Fruit fly (Drosophila melanogaster) whole organism, embryonic: ENCODE data around the gene CG14883.
A peak's percentile ranks its signal among the peaks of the same experiment; 100 is the strongest.

ENCODE experiments used
- Atf6 ChIP-seq: fragments of 200-800 bp; sonication (Bioruptor generic); IDR thresholded peaks from 2 replicates; pipeline ENCODE4 v1.3.6; 2022; ENCODE audit warnings: missing biosample characterization, missing genetic modification characterization
- CG10431 ChIP-seq: fragments of 200-800 bp; sonication (Bioruptor generic); optimal IDR thresholded peaks from 3 replicates; lab custom pipeline; 2018; ENCODE audit warnings: missing biosample characterization, mild to moderate bottlenecking, missing genetic modification characterization
- CG10959 ChIP-seq: fragments of 200-800 bp; sonication (Bioruptor generic); IDR thresholded peaks from 2 replicates; pipeline ENCODE4 v1.3.6; 2022; ENCODE audit warnings: missing biosample characterization, missing genetic modification characterization
- CG10979 ChIP-seq: fragments of 200-800 bp; sonication (Bioruptor generic); optimal IDR thresholded peaks from 2 replicates; lab custom pipeline; 2018; ENCODE audit warnings: missing biosample characterization, mild to moderate bottlenecking, missing genetic modification characterization, moderate library complexity
- CG11695 ChIP-seq: fragments of 200-800 bp; sonication (Bioruptor generic); IDR thresholded peaks from 3 replicates; pipeline ENCODE4 v1.3.6; 2022; ENCODE audit warnings: missing biosample characterization, missing genetic modification characterization
- CG12219 ChIP-seq: fragments of 200-800 bp; sonication (Bioruptor generic); optimal IDR thresholded peaks from 3 replicates; lab custom pipeline; 2018; ENCODE audit warnings: missing biosample characterization, mild to moderate bottlenecking, missing genetic modification characterization
- CG12236 ChIP-seq: fragments of 200-800 bp; sonication (Bioruptor generic); optimal IDR thresholded peaks from 2 replicates; lab custom pipeline; 2016; ENCODE audit warnings: missing biosample characterization, missing genetic modification characterization
- CG14860 ChIP-seq: fragments of 200-800 bp; sonication (Bioruptor generic); IDR thresholded peaks from 3 replicates; pipeline ENCODE4 v1.3.6; 2022; ENCODE audit warnings: missing biosample characterization, missing genetic modification characterization; ENCODE audit not compliant: partially characterized antibody
- CG15601 ChIP-seq: fragments of 200-800 bp; sonication (Bioruptor generic); optimal IDR thresholded peaks from 3 replicates; lab custom pipeline; 2019; ENCODE audit warnings: missing biosample characterization, mild to moderate bottlenecking, missing genetic modification characterization, moderate library complexity
- CG16813 ChIP-seq: fragments of 200-800 bp; sonication (Bioruptor generic); IDR thresholded peaks from 3 replicates; pipeline ENCODE4 v1.3.6; 2022; ENCODE audit warnings: missing biosample characterization, missing genetic modification characterization; ENCODE audit not compliant: partially characterized antibody
- CG16815 ChIP-seq: fragments of 200-800 bp; sonication (Bioruptor generic); optimal IDR thresholded peaks from 3 replicates; lab custom pipeline; 2017; ENCODE audit warnings: missing biosample characterization, mild to moderate bottlenecking, missing genetic modification characterization
- CG1792 ChIP-seq: fragments of 200-800 bp; sonication (Bioruptor generic); optimal IDR thresholded peaks from 2 replicates; lab custom pipeline; 2016; ENCODE audit warnings: missing biosample characterization, missing genetic modification characterization
- CG18262 ChIP-seq: fragments of 200-800 bp; optimal IDR thresholded peaks from 3 replicates; lab custom pipeline; 2019; ENCODE audit warnings: missing biosample characterization, mild to moderate bottlenecking, missing genetic modification characterization, moderate library complexity
- CG31441 ChIP-seq: fragments of 200-800 bp; sonication (Bioruptor generic); IDR thresholded peaks from 2 replicates; pipeline ENCODE4 v1.3.6; 2022; ENCODE audit warnings: missing biosample characterization, missing genetic modification characterization
- CG4282 ChIP-seq: fragments of 200-800 bp; sonication (Bioruptor generic); optimal IDR thresholded peaks from 2 replicates; lab custom pipeline; 2016; ENCODE audit warnings: missing biosample characterization, missing genetic modification characterization
- CG5180 ChIP-seq: fragments of 200-800 bp; sonication (Bioruptor generic); optimal IDR thresholded peaks from 3 replicates; lab custom pipeline; 2017; ENCODE audit warnings: missing biosample characterization, missing genetic modification characterization, mild to moderate bottlenecking, moderate library complexity, missing genetic modification reagents
- CG6175 ChIP-seq: fragments of 200-800 bp; sonication (Bioruptor generic); IDR thresholded peaks from 3 replicates; pipeline ENCODE4 v1.3.6; 2022; ENCODE audit warnings: missing biosample characterization, missing genetic modification characterization
- CG6254 ChIP-seq: fragments of 200-800 bp; sonication (Bioruptor generic); optimal IDR thresholded peaks from 3 replicates; lab custom pipeline; 2017; ENCODE audit warnings: mild to moderate bottlenecking, missing biosample characterization, missing genetic modification reagents, missing genetic modification characterization
- CG9817 ChIP-seq: fragments of 200-800 bp; sonication (Bioruptor generic); optimal IDR thresholded peaks from 2 replicates; lab custom pipeline; 2018; ENCODE audit warnings: missing biosample characterization, mild to moderate bottlenecking, missing genetic modification characterization, moderate library complexity
- Chrac-16 ChIP-seq: fragments of 200-800 bp; sonication (Bioruptor generic); optimal IDR thresholded peaks from 3 replicates; lab custom pipeline; 2016; ENCODE audit warnings: missing biosample characterization, missing genetic modification characterization
- CoRest ChIP-seq: fragments of 200-800 bp; sonication (Bioruptor generic); optimal IDR thresholded peaks from 3 replicates; lab custom pipeline; 2018; ENCODE audit warnings: missing biosample characterization, mild to moderate bottlenecking, missing genetic modification characterization, moderate library complexity
- Dek ChIP-seq: fragments of 200-800 bp; sonication (Bioruptor generic); optimal IDR thresholded peaks from 3 replicates; lab custom pipeline; 2019; ENCODE audit warnings: missing biosample characterization, mild to moderate bottlenecking, missing genetic modification characterization, moderate library complexity
- Fer3 ChIP-seq: fragments of 200-800 bp; sonication (Bioruptor generic); optimal IDR thresholded peaks from 2 replicates; lab custom pipeline; 2018; ENCODE audit warnings: missing biosample characterization, mild to moderate bottlenecking, missing genetic modification characterization, moderate library complexity
- HLHmδ ChIP-seq: fragments of 200-800 bp; sonication (Bioruptor generic); optimal IDR thresholded peaks from 2 replicates; lab custom pipeline; 2018; ENCODE audit warnings: missing biosample characterization, mild to moderate bottlenecking, missing genetic modification characterization, moderate library complexity
- Hey ChIP-seq: fragments of 200-800 bp; sonication (Bioruptor generic); optimal IDR thresholded peaks from 3 replicates; lab custom pipeline; 2018; ENCODE audit warnings: missing biosample characterization, mild to moderate bottlenecking, missing genetic modification characterization
- Hmr ChIP-seq: fragments of 200-800 bp; sonication (Bioruptor generic); optimal IDR thresholded peaks from 3 replicates; lab custom pipeline; 2017; ENCODE audit warnings: mild to moderate bottlenecking, missing biosample characterization, missing genetic modification reagents, missing genetic modification characterization
- Hr3 ChIP-seq: fragments of 200-800 bp; sonication (Bioruptor generic); optimal IDR thresholded peaks from 3 replicates; lab custom pipeline; 2016; ENCODE audit warnings: missing biosample characterization, missing genetic modification characterization
- Max ChIP-seq: fragments of 200-800 bp; sonication (Bioruptor generic); optimal IDR thresholded peaks from 2 replicates; lab custom pipeline; 2016; ENCODE audit warnings: missing biosample characterization, mild to moderate bottlenecking, missing genetic modification characterization
- Poxn ChIP-seq: fragments of 200-800 bp; sonication (Bioruptor generic); IDR thresholded peaks from 2 replicates; pipeline ENCODE4 v1.3.6; 2022; ENCODE audit warnings: missing biosample characterization, missing genetic modification characterization
- Sry-δ ChIP-seq: fragments of 200-800 bp; sonication (Bioruptor generic); optimal IDR thresholded peaks from 2 replicates; lab custom pipeline; 2016; ENCODE audit warnings: missing biosample characterization, missing genetic modification characterization
- Stat92E ChIP-seq, 3 experiments: fragments of >200 bp in 2 of 3; fragments of 200-800 bp in 1 of 3; sonication (Bioruptor generic) in 1 of 3; optimal IDR thresholded peaks; 2 replicates each; lab custom pipeline; 2017 to 2019; ENCODE audit warnings: missing biosample characterization in 3 of 3, missing genetic modification characterization in 3 of 3, mild to moderate bottlenecking in 1 of 3, moderate library complexity in 1 of 3
- Tbp ChIP-seq: fragments of >200 bp; optimal IDR thresholded peaks from 2 replicates; lab custom pipeline; 2018; ENCODE audit warnings: missing biosample characterization, missing genetic modification characterization
- ap ChIP-seq: fragments of 200-800 bp; sonication (Bioruptor generic); IDR thresholded peaks from 2 replicates; pipeline ENCODE4 v1.3.6; 2022; ENCODE audit warnings: missing biosample characterization, missing genetic modification characterization
- br ChIP-seq: fragments of >200 bp; optimal IDR thresholded peaks from 2 replicates; lab custom pipeline; 2017
- bsh ChIP-seq, 2 experiments: fragments of 200-800 bp; sonication (Bioruptor generic); optimal IDR thresholded peaks; 2 replicates each; lab custom pipeline; 2017 to 2018; ENCODE audit warnings: mild to moderate bottlenecking in 2 of 2, missing biosample characterization in 2 of 2, missing genetic modification characterization in 2 of 2, moderate library complexity in 1 of 2
- chif ChIP-seq, 2 experiments: fragments of 200-800 bp; sonication (Bioruptor generic); optimal IDR thresholded peaks; 3 replicates each; lab custom pipeline; 2016; ENCODE audit warnings: missing biosample characterization in 2 of 2, missing genetic modification characterization in 2 of 2
- disco-r ChIP-seq: fragments of 200-800 bp; sonication (Bioruptor generic); optimal IDR thresholded peaks from 2 replicates; lab custom pipeline; 2016; ENCODE audit warnings: missing biosample characterization, missing genetic modification characterization
- dm ChIP-seq: fragments of 200-800 bp; sonication (Bioruptor generic); optimal IDR thresholded peaks from 3 replicates; lab custom pipeline; 2016; ENCODE audit warnings: missing biosample characterization, missing genetic modification characterization
- fd3F ChIP-seq: fragments of 200-800 bp; sonication (Bioruptor generic); optimal IDR thresholded peaks from 2 replicates; lab custom pipeline; 2018; ENCODE audit warnings: missing biosample characterization, mild to moderate bottlenecking, missing genetic modification characterization, moderate library complexity
- fru ChIP-seq: fragments of >200 bp; optimal IDR thresholded peaks from 2 replicates; lab custom pipeline; 2017
- gem ChIP-seq: fragments of 200-800 bp; sonication (Bioruptor generic); optimal IDR thresholded peaks from 2 replicates; lab custom pipeline; 2019; ENCODE audit warnings: missing biosample characterization, mild to moderate bottlenecking, missing genetic modification characterization, moderate library complexity
- h ChIP-seq: fragments of >200 bp; optimal IDR thresholded peaks from 2 replicates; lab custom pipeline; 2017
- lola ChIP-seq, 3 experiments: fragments of >200 bp in 2 of 3; fragments of 200-800 bp in 1 of 3; sonication (Bioruptor generic) in 1 of 3; optimal IDR thresholded peaks; 2 replicates each; lab custom pipeline; 2017 to 2019; ENCODE audit warnings: missing biosample characterization in 3 of 3, missing genetic modification characterization in 3 of 3, mild to moderate bottlenecking in 1 of 3, moderate library complexity in 1 of 3
- pb ChIP-seq: fragments of 200-800 bp; sonication (Bioruptor generic); optimal IDR thresholded peaks from 3 replicates; lab custom pipeline; 2016; ENCODE audit warnings: missing biosample characterization, missing genetic modification characterization
- phol ChIP-seq: fragments of 200-800 bp; sonication (Bioruptor generic); optimal IDR thresholded peaks from 3 replicates; lab custom pipeline; 2018; ENCODE audit warnings: missing biosample characterization, mild to moderate bottlenecking, missing genetic modification characterization, moderate library complexity
- pros ChIP-seq: fragments of 200-800 bp; sonication (Bioruptor generic); optimal IDR thresholded peaks from 3 replicates; lab custom pipeline; 2019; ENCODE audit warnings: missing biosample characterization, mild to moderate bottlenecking, missing genetic modification characterization, moderate library complexity
- sens-2 ChIP-seq: fragments of 200-800 bp; sonication (Bioruptor generic); IDR thresholded peaks from 2 replicates; pipeline ENCODE4 v1.3.6; 2022; ENCODE audit warnings: missing biosample characterization, missing genetic modification characterization
- ssp ChIP-seq: fragments of 200-800 bp; sonication (Bioruptor generic); IDR thresholded peaks from 2 replicates; pipeline ENCODE4 v1.3.6; 2022; ENCODE audit warnings: missing biosample characterization, missing genetic modification characterization
- tgo ChIP-seq: fragments of 200-800 bp; sonication (Bioruptor generic); IDR thresholded peaks from 3 replicates; pipeline ENCODE4 v1.3.6; 2022; ENCODE audit warnings: missing biosample characterization, missing genetic modification characterization
- tio ChIP-seq: fragments of 200-800 bp; sonication (Bioruptor generic); optimal IDR thresholded peaks from 2 replicates; lab custom pipeline; 2017; ENCODE audit warnings: missing biosample characterization, missing genetic modification characterization, inconsistent platforms
- unc-4 ChIP-seq: fragments of 200-800 bp; sonication (Bioruptor generic); IDR thresholded peaks from 2 replicates; pipeline ENCODE4 v1.3.6; 2022; ENCODE audit warnings: missing biosample characterization, missing genetic modification characterization; ENCODE audit not compliant: partially characterized antibody

The CG14883 gene

DNA sequence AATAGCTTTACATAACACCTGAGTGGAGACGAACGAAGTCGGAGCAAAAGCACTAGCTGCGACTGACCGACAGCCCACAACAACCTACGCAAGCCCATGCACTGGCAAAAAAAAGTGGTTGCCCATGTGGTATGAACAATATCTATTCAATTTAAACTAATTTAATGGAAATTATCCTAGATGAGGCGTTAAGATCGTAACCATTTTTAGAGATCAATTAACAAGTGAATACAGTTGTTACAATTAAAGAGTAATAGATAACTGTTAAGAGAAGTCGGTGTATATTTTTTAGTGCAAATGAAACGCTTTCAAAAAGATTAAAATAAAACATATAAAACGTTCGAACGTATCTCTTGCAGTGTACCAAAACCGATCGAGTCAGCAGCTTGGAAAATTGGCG lies 40.4 kb downstream of the CG14883 start (continued):
- TF ChIP-seq dm (GFP tag; lab: Kevin White, UChicago), result no peak
- TF ChIP-seq bsh (GFP tag; optimal IDR thresholded peaks at IDR 0.05; lab: Kevin White, UChicago), result peak; percentile 67 to 74
- TF ChIP-seq phol (tag; lab: Kevin White, UChicago), result peak; percentile 77
- peak; percentile 7 for TF ChIP-seq CG10431 (GFP tag; lab: Kevin White, UChicago)
- TF ChIP-seq Stat92E (GFP tag; optimal IDR thresholded peaks at IDR 0.05; lab: Kevin White, UChicago), result no peak
- TF ChIP-seq CG16815 (GFP tag; lab: Kevin White, UChicago), result no peak
- no peak for TF ChIP-seq CG14860 (GFP tag; lab: Robert Waterston, UW)
- TF ChIP-seq CG6254 (GFP tag; lab: Kevin White, UChicago), result peak; percentile 35
- TF ChIP-seq br (lab: Kevin White, UChicago), result no peak
- no peak for TF ChIP-seq pros (GFP tag; lab: Kevin White, UChicago)
- no peak for TF ChIP-seq CG16813 (GFP tag; lab: Robert Waterston, UW)
- TF ChIP-seq CG11695 (GFP tag; lab: Robert Waterston, UW), result no peak
- peak; percentile 28 for TF ChIP-seq CG12219 (GFP tag; lab: Kevin White, UChicago)
- TF ChIP-seq CG12236 (GFP tag; lab: Kevin White, UChicago), result peak; percentile 13
- TF ChIP-seq CG6175 (GFP tag; lab: Robert Waterston, UW), result no peak
- TF ChIP-seq CG1792, result no peak
- no peak for TF ChIP-seq Poxn (GFP tag; lab: Robert Waterston, UW)
- TF ChIP-seq h, result no peak
- peak; percentile 5 for TF ChIP-seq Hr3 (GFP tag; lab: Kevin White, UChicago)
- no peak for TF ChIP-seq Tbp
- no peak for TF ChIP-seq Hey
- no peak for TF ChIP-seq Fer3 (tag; lab: Kevin White, UChicago)
- TF ChIP-seq tio (GFP tag; lab: Kevin White, UChicago), result no peak
- no peak for TF ChIP-seq sens-2
- peak; percentile 70 for TF ChIP-seq CG10979 (tag; lab: Kevin White, UChicago)
- peak; percentile 5 for TF ChIP-seq Dek (tag; lab: Kevin White, UChicago)
- no peak for TF ChIP-seq CG9817 (tag; lab: Kevin White, UChicago)
- peak; percentile 65 for TF ChIP-seq CG15601 (tag; lab: Kevin White, UChicago)
- TF ChIP-seq ssp (GFP tag; lab: Robert Waterston, UW), result peak; percentile 14; the same call in 1 of the 2 replicates
- TF ChIP-seq ap, result peak; percentile 52
- peak; percentile 55; the same call in 2 of the 3 replicates for TF ChIP-seq tgo (GFP tag; lab: Robert Waterston, UW)
- TF ChIP-seq unc-4 (GFP tag; lab: Robert Waterston, UW), result no peak
- TF ChIP-seq chif (GFP tag; optimal IDR thresholded peaks at IDR 0.05; lab: Kevin White, UChicago), result peak; percentile 10 to 54
- no peak for TF ChIP-seq disco-r (GFP tag; lab: Kevin White, UChicago)
- peak; percentile 76 for TF ChIP-seq CG31441 (GFP tag; lab: Robert Waterston, UW)
- TF ChIP-seq pb (GFP tag; lab: Kevin White, UChicago), result no peak
- TF ChIP-seq Sry-δ (GFP tag; lab: Kevin White, UChicago), result no peak
- no peak for TF ChIP-seq gem
- TF ChIP-seq Atf6 (GFP tag; lab: Robert Waterston, UW), result no peak
- no peak for TF ChIP-seq Hmr (GFP tag; lab: Kevin White, UChicago)
- TF ChIP-seq fru, result no peak
- no peak for TF ChIP-seq CG4282 (GFP tag; lab: Kevin White, UChicago)
- TF ChIP-seq Chrac-16 (GFP tag; lab: Kevin White, UChicago), result peak; percentile 7
- peak in 1 of 3 experiments; percentile 43 for TF ChIP-seq lola (GFP tag; optimal IDR thresholded peaks at IDR 0.05; lab: Kevin White, UChicago)
- no peak for TF ChIP-seq HLHmδ (GFP tag; lab: Kevin White, UChicago)
- TF ChIP-seq CG5180, result peak; percentile 59
- TF ChIP-seq CG18262 (tag; lab: Kevin White, UChicago), result peak; percentile 71
- no peak for TF ChIP-seq CG10959 (GFP tag; lab: Robert Waterston, UW)
- no peak for TF ChIP-seq Max (GFP tag; lab: Kevin White, UChicago)
- TF ChIP-seq CoRest (tag; lab: Kevin White, UChicago), result peak; percentile 62
- no peak for TF ChIP-seq fd3F
